Fruit fly (Drosophila melanogaster) whole organism, embryonic: Measurements from ENCODE around the gene CG17593.

Source experiments
- Atf3 ChIP-seq: fragments of 200-800 bp; sonication (Bioruptor generic); optimal IDR thresholded peaks from 3 replicates; lab custom pipeline; 2016; ENCODE audit warnings: missing biosample characterization, missing genetic modification characterization
- B-H2 ChIP-seq: fragments of 200-800 bp; sonication (Bioruptor generic); optimal IDR thresholded peaks from 2 replicates; lab custom pipeline; 2018; ENCODE audit warnings: missing biosample characterization, mild to moderate bottlenecking, missing genetic modification characterization
- Bteb2 ChIP-seq: fragments of 200-800 bp; sonication (Bioruptor generic); optimal IDR thresholded peaks from 2 replicates; lab custom pipeline; 2016; ENCODE audit warnings: missing biosample characterization, missing genetic modification characterization
- CG10321 ChIP-seq: fragments of 200-800 bp; sonication (Bioruptor generic); IDR thresholded peaks from 2 replicates; pipeline ENCODE4 v1.3.6; 2022; ENCODE audit warnings: missing biosample characterization, missing genetic modification characterization
- CG10654 ChIP-seq: fragments of 200-800 bp; sonication (Bioruptor generic); optimal IDR thresholded peaks from 2 replicates; lab custom pipeline; 2016; ENCODE audit warnings: missing biosample characterization, missing genetic modification characterization
- CG11093 ChIP-seq: fragments of 200-800 bp; sonication (Bioruptor generic); IDR thresholded peaks from 3 replicates; pipeline ENCODE4 v1.3.6; 2022; ENCODE audit warnings: missing biosample characterization, missing genetic modification characterization
- CG11723 ChIP-seq: fragments of 200-800 bp; sonication (Bioruptor generic); optimal IDR thresholded peaks from 2 replicates; lab custom pipeline; 2017; ENCODE audit warnings: missing biosample characterization, mild to moderate bottlenecking, missing genetic modification characterization
- CG1233 ChIP-seq: fragments of 200-800 bp; sonication (Bioruptor generic); optimal IDR thresholded peaks from 4 replicates; lab custom pipeline; 2018; ENCODE audit warnings: missing biosample characterization, mild to moderate bottlenecking, missing genetic modification characterization
- CG12942 ChIP-seq: fragments of 200-800 bp; sonication (Bioruptor generic); optimal IDR thresholded peaks from 3 replicates; lab custom pipeline; 2016; ENCODE audit warnings: missing biosample characterization, missing genetic modification characterization
- CG15011 ChIP-seq: fragments of 200-800 bp; sonication (Bioruptor generic); optimal IDR thresholded peaks from 3 replicates; lab custom pipeline; 2018; ENCODE audit warnings: missing biosample characterization, mild to moderate bottlenecking, missing genetic modification characterization
- CG16815 ChIP-seq: fragments of 200-800 bp; sonication (Bioruptor generic); optimal IDR thresholded peaks from 3 replicates; lab custom pipeline; 2017; ENCODE audit warnings: missing biosample characterization, mild to moderate bottlenecking, missing genetic modification characterization
- CG1792 ChIP-seq: fragments of 200-800 bp; sonication (Bioruptor generic); optimal IDR thresholded peaks from 2 replicates; lab custom pipeline; 2016; ENCODE audit warnings: missing biosample characterization, missing genetic modification characterization
- CG18262 ChIP-seq: fragments of 200-800 bp; optimal IDR thresholded peaks from 3 replicates; lab custom pipeline; 2019; ENCODE audit warnings: missing biosample characterization, mild to moderate bottlenecking, missing genetic modification characterization, moderate library complexity
- CG30403 ChIP-seq: fragments of 200-800 bp; sonication (Bioruptor generic); optimal IDR thresholded peaks from 3 replicates; lab custom pipeline; 2016; ENCODE audit warnings: missing biosample characterization, missing genetic modification characterization
- CG7839 ChIP-seq: fragments of 200-800 bp; sonication (Bioruptor generic); optimal IDR thresholded peaks from 3 replicates; lab custom pipeline; 2018; ENCODE audit warnings: missing biosample characterization, mild to moderate bottlenecking, missing genetic modification characterization, moderate library complexity
- CG8359 ChIP-seq: fragments of 200-800 bp; sonication (Bioruptor generic); optimal IDR thresholded peaks from 2 replicates; lab custom pipeline; 2017; ENCODE audit warnings: missing biosample characterization, mild to moderate bottlenecking, missing genetic modification characterization, borderline replicate concordance
- CG9932 ChIP-seq: fragments of 200-800 bp; sonication (Bioruptor generic); IDR thresholded peaks from 2 replicates; pipeline ENCODE4 v1.3.6; 2022; ENCODE audit warnings: missing biosample characterization, missing genetic modification characterization
- Dip3 ChIP-seq: fragments of 200-800 bp; sonication (Bioruptor generic); optimal IDR thresholded peaks from 3 replicates; lab custom pipeline; 2016; ENCODE audit warnings: missing biosample characterization, missing genetic modification characterization
- Fer1 ChIP-seq: fragments of 200-800 bp; sonication (Bioruptor generic); optimal IDR thresholded peaks from 2 replicates; lab custom pipeline; 2017; ENCODE audit warnings: missing biosample characterization, mild to moderate bottlenecking, missing genetic modification characterization
- Hsf ChIP-seq: fragments of 200-800 bp; sonication (Bioruptor generic); optimal IDR thresholded peaks from 3 replicates; lab custom pipeline; 2016; ENCODE audit warnings: missing biosample characterization, missing genetic modification characterization
- MBD-R2 ChIP-seq: fragments of 200-800 bp; sonication (Bioruptor generic); IDR thresholded peaks from 2 replicates; pipeline ENCODE4 v1.3.6; 2022; ENCODE audit warnings: missing biosample characterization, missing genetic modification characterization
- Mad ChIP-seq: fragments of 200-800 bp; sonication (Bioruptor generic); optimal IDR thresholded peaks from 2 replicates; lab custom pipeline; 2016; ENCODE audit warnings: missing biosample characterization, missing genetic modification characterization
- Meics ChIP-seq: fragments of 200-800 bp; sonication (Bioruptor generic); optimal IDR thresholded peaks from 2 replicates; lab custom pipeline; 2017; ENCODE audit warnings: missing biosample characterization, mild to moderate bottlenecking, missing genetic modification characterization
- Scr ChIP-seq: fragments of 200-800 bp; sonication (Bioruptor generic); IDR thresholded peaks from 2 replicates; pipeline ENCODE4 v1.3.6; 2022; ENCODE audit warnings: missing biosample characterization, missing genetic modification characterization; ENCODE audit not compliant: partially characterized antibody
- Sox100B ChIP-seq: fragments of 200-800 bp; sonication (Bioruptor generic); optimal IDR thresholded peaks from 3 replicates; lab custom pipeline; 2018; ENCODE audit warnings: missing biosample characterization, mild to moderate bottlenecking, missing genetic modification characterization
- Sry-δ ChIP-seq: fragments of 200-800 bp; sonication (Bioruptor generic); optimal IDR thresholded peaks from 2 replicates; lab custom pipeline; 2016; ENCODE audit warnings: missing biosample characterization, missing genetic modification characterization
- Ssrp ChIP-seq: fragments of 200-800 bp; sonication (Bioruptor generic); optimal IDR thresholded peaks from 2 replicates; lab custom pipeline; 2018; ENCODE audit warnings: missing biosample characterization, mild to moderate bottlenecking, missing genetic modification characterization, moderate library complexity
- Xrp1 ChIP-seq: fragments of 200-800 bp; sonication (Bioruptor generic); IDR thresholded peaks from 2 replicates; pipeline ENCODE4 v1.3.6; 2022; ENCODE audit warnings: missing biosample characterization, missing genetic modification characterization
- bsh ChIP-seq, 2 experiments: fragments of 200-800 bp; sonication (Bioruptor generic); optimal IDR thresholded peaks; 2 replicates each; lab custom pipeline; 2017 to 2018; ENCODE audit warnings: mild to moderate bottlenecking in 2 of 2, missing biosample characterization in 2 of 2, missing genetic modification characterization in 2 of 2, moderate library complexity in 1 of 2
- chinmo ChIP-seq: fragments of 200-800 bp; sonication (Bioruptor generic); IDR thresholded peaks from 4 replicates; pipeline ENCODE4 v1.3.6; 2022; ENCODE audit warnings: missing biosample characterization, missing genetic modification characterization; ENCODE audit not compliant: partially characterized antibody
- dmrt99B ChIP-seq: fragments of 200-800 bp; sonication (Bioruptor generic); optimal IDR thresholded peaks from 2 replicates; lab custom pipeline; 2018; ENCODE audit warnings: missing biosample characterization, mild to moderate bottlenecking, missing genetic modification characterization, moderate library complexity
- dysf ChIP-seq: fragments of 200-800 bp; sonication (Bioruptor generic); IDR thresholded peaks from 3 replicates; pipeline ENCODE4 v1.3.6; 2022; ENCODE audit warnings: missing biosample characterization, missing genetic modification characterization
- en ChIP-seq: fragments of 200-800 bp; sonication (Bioruptor generic); optimal IDR thresholded peaks from 2 replicates; lab custom pipeline; 2016; ENCODE audit warnings: missing biosample characterization, missing genetic modification characterization
- fd3F ChIP-seq: fragments of 200-800 bp; sonication (Bioruptor generic); optimal IDR thresholded peaks from 2 replicates; lab custom pipeline; 2018; ENCODE audit warnings: missing biosample characterization, mild to moderate bottlenecking, missing genetic modification characterization, moderate library complexity
- ind ChIP-seq: fragments of 200-800 bp; sonication (Bioruptor generic); optimal IDR thresholded peaks from 3 replicates; lab custom pipeline; 2016; ENCODE audit warnings: missing biosample characterization, missing genetic modification characterization
- lilli ChIP-seq: fragments of 200-800 bp; sonication (Bioruptor generic); optimal IDR thresholded peaks from 3 replicates; lab custom pipeline; 2016; ENCODE audit warnings: missing biosample characterization, missing genetic modification characterization
- lmd ChIP-seq: fragments of 200-800 bp; sonication (Bioruptor generic); IDR thresholded peaks from 2 replicates; pipeline ENCODE4 v1.3.6; 2022; ENCODE audit warnings: missing biosample characterization, missing genetic modification characterization
- nerfin-2 ChIP-seq: fragments of 200-800 bp; sonication (Bioruptor generic); IDR thresholded peaks from 2 replicates; pipeline ENCODE4 v1.3.6; 2022; ENCODE audit warnings: missing biosample characterization, missing genetic modification characterization; ENCODE audit not compliant: partially characterized antibody
- pb ChIP-seq: fragments of 200-800 bp; sonication (Bioruptor generic); optimal IDR thresholded peaks from 3 replicates; lab custom pipeline; 2016; ENCODE audit warnings: missing biosample characterization, missing genetic modification characterization
- prd ChIP-seq, 3 experiments: fragments of >200 bp in 2 of 3; fragments of 200-800 bp in 1 of 3; sonication (Bioruptor generic) in 1 of 3; optimal IDR thresholded peaks in 2 of 3; IDR thresholded peaks in 1 of 3; 2 replicates in 2 of 3; 3 replicates in 1 of 3; pipeline versions ENCODE4 v1.3.6 to Lab custom; 2017 to 2022; ENCODE audit warnings: missing biosample characterization in 1 of 3, missing genetic modification characterization in 1 of 3
- psq ChIP-seq: fragments of 200-800 bp; sonication (Bioruptor generic); optimal IDR thresholded peaks from 2 replicates; lab custom pipeline; 2017; ENCODE audit warnings: missing biosample characterization, missing genetic modification characterization
- pum ChIP-seq: fragments of 200-800 bp; sonication (Bioruptor generic); optimal IDR thresholded peaks from 2 replicates; lab custom pipeline; 2016; ENCODE audit warnings: missing biosample characterization, missing genetic modification characterization
- sc ChIP-seq, 3 experiments: fragments of >200 bp in 2 of 3; fragments of 200-800 bp in 1 of 3; sonication (Bioruptor generic) in 1 of 3; optimal IDR thresholded peaks; 2 replicates in 2 of 3; 3 replicates in 1 of 3; lab custom pipeline; 2017; ENCODE audit warnings: mild to moderate bottlenecking in 1 of 3, missing biosample characterization in 1 of 3, missing genetic modification characterization in 1 of 3, missing genetic modification reagents in 1 of 3
- sens ChIP-seq: fragments of 200-800 bp; sonication (Bioruptor generic); peaks from one replicate; lab custom pipeline; 2016; ENCODE audit warnings: missing biosample characterization, missing genetic modification characterization
- slbo ChIP-seq: fragments of 200-800 bp; sonication (Bioruptor generic); IDR thresholded peaks from 2 replicates; pipeline ENCODE4 v1.3.6; 2022; ENCODE audit warnings: missing biosample characterization, missing genetic modification characterization
- sob ChIP-seq: fragments of 200-800 bp; sonication (Bioruptor generic); IDR thresholded peaks from 2 replicates; pipeline ENCODE4 v1.3.6; 2022; ENCODE audit warnings: missing biosample characterization, missing genetic modification characterization
- sug ChIP-seq: fragments of 200-800 bp; optimal IDR thresholded peaks from 2 replicates; lab custom pipeline; 2019; ENCODE audit warnings: missing biosample characterization, mild to moderate bottlenecking, missing genetic modification characterization, moderate library complexity
- tap ChIP-seq: fragments of 200-800 bp; optimal IDR thresholded peaks from 3 replicates; lab custom pipeline; 2019; ENCODE audit warnings: missing biosample characterization, mild to moderate bottlenecking, missing genetic modification characterization, moderate library complexity

The CG17593 gene

DNA sequence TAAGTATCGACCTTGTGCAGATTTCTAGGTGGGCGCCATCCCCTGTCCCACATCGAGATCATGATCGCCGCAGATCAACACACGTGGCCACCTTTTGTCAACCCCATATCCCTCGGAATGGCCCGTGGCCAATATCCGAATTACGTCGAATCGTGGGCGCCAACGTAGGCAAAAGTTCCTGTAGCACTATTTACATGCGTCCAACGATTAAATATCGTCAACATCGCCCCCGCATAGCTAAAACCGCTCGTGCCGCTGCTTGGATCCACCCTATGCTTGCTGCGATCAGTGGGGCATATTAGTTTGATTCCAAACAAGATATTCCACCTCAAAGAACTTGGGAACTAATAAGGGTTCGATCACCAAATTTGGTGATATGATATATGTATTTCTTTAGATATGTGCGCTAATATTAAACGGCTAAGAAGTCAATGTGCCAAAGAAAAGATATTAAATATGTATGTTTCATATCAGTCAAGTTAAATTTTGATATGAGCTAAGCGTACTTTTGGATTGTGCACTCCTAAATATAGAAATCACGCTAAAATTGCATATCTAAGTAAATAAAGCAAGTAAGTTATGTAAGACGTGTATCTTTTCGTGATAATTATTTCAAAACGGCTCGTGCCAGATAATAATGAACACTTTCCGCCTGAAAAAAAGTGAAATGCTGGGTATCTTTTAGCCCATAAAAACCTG lies 37.5 kb upstream of the CG17593 start (continued):
- TF ChIP-seq Fer1 (GFP tag; lab: Kevin White, UChicago), result no peak
- TF ChIP-seq bsh (GFP tag; optimal IDR thresholded peaks at IDR 0.05; lab: Kevin White, UChicago), result peak; percentile 13 to 28
- no peak for TF ChIP-seq sc (optimal IDR thresholded peaks at IDR 0.05; lab: Kevin White, UChicago)
- no peak for TF ChIP-seq sc (GFP tag; optimal IDR thresholded peaks at IDR 0.05; lab: Kevin White, UChicago)
- peak; percentile 15 for TF ChIP-seq ind
- TF ChIP-seq lmd, result peak; percentile 34; the same call in 1 of the 2 replicates
- peak; percentile 38 for TF ChIP-seq sug (tag; lab: Kevin White, UChicago)
- peak; percentile 52 for TF ChIP-seq CG7839 (tag; lab: Kevin White, UChicago)
- peak; percentile 30 for TF ChIP-seq Dip3
- peak; percentile 50; the same call in 1 of the 2 replicates for TF ChIP-seq slbo (GFP tag; lab: Robert Waterston, UW)
- TF ChIP-seq CG11723, result peak; percentile 40
- peak; percentile 41 for TF ChIP-seq Hsf (GFP tag; lab: Kevin White, UChicago)
- peak; percentile 55 for TF ChIP-seq lilli (GFP tag; lab: Kevin White, UChicago)
- peak; percentile 29 for TF ChIP-seq CG1792 (GFP tag; lab: Kevin White, UChicago)
- peak; percentile 53 for TF ChIP-seq B-H2 (GFP tag; lab: Kevin White, UChicago)
- no peak for TF ChIP-seq nerfin-2
- 0 out of 2 replicates have a peak, but pooled peaks have one; percentile 15 for TF ChIP-seq sob (GFP tag; lab: Robert Waterston, UW)
- no peak for TF ChIP-seq CG11093 (GFP tag; lab: Robert Waterston, UW)
- TF ChIP-seq sens (GFP tag; lab: Kevin White, UChicago), result peak; percentile 87
- peak; percentile 17 for TF ChIP-seq pum (GFP tag; lab: Kevin White, UChicago)
- TF ChIP-seq Ssrp, result peak; percentile 33
- 0 out of 2 replicates have a peak, but pooled peaks have one; percentile 19 for TF ChIP-seq Scr (GFP tag; lab: Robert Waterston, UW)
- no peak for TF ChIP-seq MBD-R2 (GFP tag; lab: Robert Waterston, UW)
- peak; percentile 53; the same call in 1 of the 4 replicates for TF ChIP-seq chinmo
- peak; percentile 11 for TF ChIP-seq CG15011 (GFP tag; lab: Kevin White, UChicago)
- TF ChIP-seq CG12942 (GFP tag; lab: Kevin White, UChicago), result peak; percentile 47
- no peak for TF ChIP-seq psq (GFP tag; lab: Kevin White, UChicago)
- peak; percentile 16 for TF ChIP-seq CG1233 (GFP tag; lab: Kevin White, UChicago)
- no peak for TF ChIP-seq en (GFP tag; lab: Kevin White, UChicago)
- no peak for TF ChIP-seq Sry-δ (GFP tag; lab: Kevin White, UChicago)
- peak; percentile 51 for TF ChIP-seq CG9932 (GFP tag; lab: Robert Waterston, UW)
- peak; percentile 50 for TF ChIP-seq Bteb2
- TF ChIP-seq CG10321, result no peak
- peak; percentile 21 for TF ChIP-seq Atf3
- peak; percentile 75 for TF ChIP-seq CG30403 (GFP tag; lab: Kevin White, UChicago)
- peak; percentile 41 for TF ChIP-seq fd3F
- TF ChIP-seq CG18262 (tag; lab: Kevin White, UChicago), result peak; percentile 28
- TF ChIP-seq CG10654 (GFP tag; lab: Kevin White, UChicago), result peak; percentile 13
- no peak for TF ChIP-seq CG8359 (GFP tag; lab: Kevin White, UChicago)
- peak; percentile 33 for TF ChIP-seq Mad
- TF ChIP-seq Xrp1 (GFP tag; lab: Robert Waterston, UW), result 0 out of 2 replicates have a peak, but pooled peaks have one; percentile 20
- peak; percentile 44 for TF ChIP-seq CG16815 (GFP tag; lab: Kevin White, UChicago)
- TF ChIP-seq Meics (GFP tag; lab: Kevin White, UChicago), result peak; percentile 51
- TF ChIP-seq Sox100B (GFP tag; lab: Kevin White, UChicago), result peak; percentile 48
- peak; percentile 53 for TF ChIP-seq dmrt99B (tag; lab: Kevin White, UChicago)
- TF ChIP-seq prd (optimal IDR thresholded peaks at IDR 0.05; lab: Kevin White, UChicago), result no peak
- TF ChIP-seq prd (GFP tag; IDR thresholded peaks at IDR 0.05; lab: Robert Waterston, UW), result peak; percentile 28; the same call in 1 of the 3 replicates
- peak; percentile 14 for TF ChIP-seq pb (GFP tag; lab: Kevin White, UChicago)
- peak; percentile 55; the same call in 2 of the 3 replicates for TF ChIP-seq dysf (GFP tag; lab: Robert Waterston, UW)
- TF ChIP-seq tap (tag; lab: Kevin White, UChicago), result no peak
